Worm (Caenorhabditis elegans) whole organism, L2 larva: Measurements from ENCODE around the gene T01C8.2.

ENCODE experiments used
- C34F6.9 ChIP-seq: fragments of 150-350 bp; optimal IDR thresholded peaks from 2 replicates; lab custom pipeline; 2014; ENCODE audit warnings: missing biosample characterization, missing genetic modification characterization
- F13H6.1 ChIP-seq: sonication (generic microtip); optimal IDR thresholded peaks from 2 replicates; lab custom pipeline; 2016; ENCODE audit warnings: missing genetic modification characterization, missing compliant biosample characterization
- Y55F3AM.14 ChIP-seq: fragments of 200-800 bp; sonication (Bioruptor generic); optimal IDR thresholded peaks from 2 replicates; lab custom pipeline; 2018; ENCODE audit warnings: mild to moderate bottlenecking, missing genetic modification characterization, missing compliant biosample characterization
- alr-1 ChIP-seq: fragments of 150-350 bp; optimal IDR thresholded peaks from 2 replicates; lab custom pipeline; 2014; ENCODE audit warnings: missing biosample characterization, missing genetic modification characterization
- aly-2 ChIP-seq: fragments of 150-350 bp; optimal IDR thresholded peaks from 2 replicates; lab custom pipeline; 2014; ENCODE audit warnings: missing biosample characterization, missing genetic modification characterization
- ama-1 ChIP-seq: fragments of 150-350 bp; optimal IDR thresholded peaks from 2 replicates; lab custom pipeline; 2018; ENCODE audit warnings: inconsistent platforms
- blmp-1 ChIP-seq: sonication (generic microtip); optimal IDR thresholded peaks from 2 replicates; lab custom pipeline; 2017; ENCODE audit warnings: missing genetic modification characterization, mild to moderate bottlenecking, missing compliant biosample characterization, antibody characterized with exemption, moderate library complexity; ENCODE audit not compliant: insufficient read depth
- ceh-16 ChIP-seq: fragments of 150-350 bp; optimal IDR thresholded peaks from 2 replicates; lab custom pipeline; 2014; ENCODE audit warnings: missing biosample characterization, missing genetic modification characterization
- crh-2 ChIP-seq: sonication (generic microtip); optimal IDR thresholded peaks from 2 replicates; lab custom pipeline; 2017; ENCODE audit warnings: missing biosample characterization, missing genetic modification characterization
- dmd-4 ChIP-seq: sonication (generic microtip); optimal IDR thresholded peaks from 2 replicates; lab custom pipeline; 2017; ENCODE audit warnings: missing biosample characterization, missing genetic modification characterization
- egl-27 ChIP-seq: sonication (generic microtip); optimal IDR thresholded peaks from 3 replicates; lab custom pipeline; 2017; ENCODE audit warnings: missing biosample characterization, missing genetic modification reagents, missing genetic modification characterization
- gmeb-1 ChIP-seq: fragments of 150-350 bp; optimal IDR thresholded peaks from 2 replicates; lab custom pipeline; 2014; ENCODE audit warnings: missing biosample characterization, missing genetic modification characterization
- lin-11 ChIP-seq: fragments of 150-350 bp; sonication (generic microtip); optimal IDR thresholded peaks from 2 replicates; lab custom pipeline; 2014; ENCODE audit warnings: missing biosample characterization, missing genetic modification characterization, inconsistent platforms, mixed read lengths
- lin-13 ChIP-seq: fragments of 150-350 bp; optimal IDR thresholded peaks from 2 replicates; lab custom pipeline; 2014; ENCODE audit warnings: missing biosample characterization, missing genetic modification reagents, missing genetic modification characterization
- lsy-2 ChIP-seq, 2 experiments: fragments of 150-350 bp in 1 of 2; sonication (generic microtip) in 1 of 2; optimal IDR thresholded peaks; 2 replicates each; lab custom pipeline; 2014 to 2017; ENCODE audit warnings: missing biosample characterization in 2 of 2, missing genetic modification characterization in 2 of 2
- mbf-1 ChIP-seq: sonication (generic microtip); optimal IDR thresholded peaks from 2 replicates; lab custom pipeline; 2017; ENCODE audit warnings: missing biosample characterization, missing genetic modification characterization
- mdl-1 ChIP-seq, 2 experiments: fragments of 150-350 bp in 1 of 2; sonication (generic microtip) in 1 of 2; optimal IDR thresholded peaks; 2 replicates each; lab custom pipeline; 2017; ENCODE audit warnings: missing biosample characterization in 2 of 2, missing genetic modification characterization in 2 of 2
- nhr-10 ChIP-seq: sonication (generic microtip); optimal IDR thresholded peaks from 2 replicates; lab custom pipeline; 2017; ENCODE audit warnings: missing biosample characterization, missing genetic modification characterization
- nhr-11 ChIP-seq: fragments of 150-350 bp; optimal IDR thresholded peaks from 2 replicates; lab custom pipeline; 2014; ENCODE audit warnings: missing biosample characterization, missing genetic modification characterization
- nhr-129 ChIP-seq: fragments of 150-350 bp; optimal IDR thresholded peaks from 2 replicates; lab custom pipeline; 2014; ENCODE audit warnings: missing biosample characterization, missing genetic modification characterization
- nhr-23 ChIP-seq: fragments of 150-350 bp; optimal IDR thresholded peaks from 2 replicates; lab custom pipeline; 2014; ENCODE audit warnings: missing biosample characterization, missing genetic modification reagents, missing genetic modification characterization
- nhr-25 ChIP-seq: fragments of 150-350 bp; sonication (generic microtip); optimal IDR thresholded peaks from 3 replicates; lab custom pipeline; 2014; ENCODE audit warnings: missing biosample characterization, missing genetic modification characterization
- nhr-6 ChIP-seq: fragments of 150-350 bp; optimal IDR thresholded peaks from 2 replicates; lab custom pipeline; 2014; ENCODE audit warnings: missing biosample characterization, missing genetic modification characterization
- nhr-77 ChIP-seq: fragments of 150-350 bp; optimal IDR thresholded peaks from 2 replicates; lab custom pipeline; 2014; ENCODE audit warnings: missing biosample characterization, missing genetic modification characterization
- peb-1 ChIP-seq: fragments of 150-350 bp; optimal IDR thresholded peaks from 2 replicates; lab custom pipeline; 2014; ENCODE audit warnings: missing biosample characterization, missing genetic modification characterization
- sem-4 ChIP-seq: fragments of 150-350 bp; optimal IDR thresholded peaks from 2 replicates; lab custom pipeline; 2014; ENCODE audit warnings: missing biosample characterization, missing genetic modification reagents, missing genetic modification characterization
- skn-1 ChIP-seq: sonication (generic microtip); optimal IDR thresholded peaks from 2 replicates; lab custom pipeline; 2017; ENCODE audit warnings: missing biosample characterization, missing genetic modification characterization
- sma-3 ChIP-seq: sonication (generic microtip); optimal IDR thresholded peaks from 2 replicates; lab custom pipeline; 2016; ENCODE audit warnings: missing genetic modification reagents, missing genetic modification characterization, missing compliant biosample characterization
- sma-9 ChIP-seq, 2 experiments: fragments of 150-350 bp in 1 of 2; sonication (generic microtip) in 1 of 2; optimal IDR thresholded peaks; 2 replicates each; lab custom pipeline; 2014 to 2016; ENCODE audit warnings: missing genetic modification characterization in 2 of 2, mild to moderate bottlenecking in 1 of 2, missing biosample characterization in 1 of 2, missing compliant biosample characterization in 1 of 2, missing genetic modification reagents in 1 of 2, moderate library complexity in 1 of 2
- unc-39 ChIP-seq: fragments of 150-350 bp; optimal IDR thresholded peaks from 2 replicates; lab custom pipeline; 2014; ENCODE audit warnings: missing biosample characterization, missing genetic modification characterization
- unc-55 ChIP-seq: fragments of 150-350 bp; sonication (generic microtip); optimal IDR thresholded peaks from 3 replicates; lab custom pipeline; 2014; ENCODE audit warnings: missing biosample characterization, missing genetic modification reagents, missing genetic modification characterization
- unc-62 ChIP-seq: fragments of 150-350 bp; optimal IDR thresholded peaks from 2 replicates; lab custom pipeline; 2014; ENCODE audit warnings: missing biosample characterization, missing genetic modification reagents, missing genetic modification characterization
- zag-1 ChIP-seq: fragments of 150-350 bp; optimal IDR thresholded peaks from 2 replicates; lab custom pipeline; 2014; ENCODE audit warnings: missing biosample characterization, missing genetic modification characterization
- ztf-11 ChIP-seq: sonication (generic microtip); optimal IDR thresholded peaks from 2 replicates; lab custom pipeline; 2017; ENCODE audit warnings: missing biosample characterization, missing genetic modification characterization
- ztf-4 ChIP-seq: fragments of 150-350 bp; optimal IDR thresholded peaks from 2 replicates; lab custom pipeline; 2014; ENCODE audit warnings: missing biosample characterization, missing genetic modification characterization

The T01C8.2 gene

ce11 chrX:16786021-16786488 is at the start of gene T01C8.2:
TSS of gene T01C8.2 (plus strand) at chrX:16786438.
- TF ChIP-seq nhr-25 (tag; lab: Kevin White, UChicago) (peak; percentile 60), ama-1 (peak; percentile 13), sma-9 (GFP tag; optimal IDR thresholded peaks at IDR 0.05; lab: Kevin White, UChicago) (peak; percentile 57), sma-9 (tag; optimal IDR thresholded peaks at IDR 0.05; lab: Kevin White, UChicago) (no peak), crh-2 (tag; lab: Kevin White, UChicago) (no peak), nhr-23 (tag; lab: Kevin White, UChicago) (no peak), blmp-1 (tag; lab: Kevin White, UChicago) (peak; percentile 89), skn-1 (tag; lab: Kevin White, UChicago) (no peak), sma-3 (GFP tag; lab: Kevin White, UChicago) (peak; percentile 17), nhr-129 (tag; lab: Kevin White, UChicago) (peak; percentile 60)

ce11 chrX:16737478-16737877 is 48.8 kb upstream of the T01C8.2 start:
- TF ChIP-seq ceh-16 (tag; lab: Kevin White, UChicago): no peak
- TF ChIP-seq sem-4: no peak
- peak in 1 of 2 experiments; percentile 46 for TF ChIP-seq mdl-1 (tag; optimal IDR thresholded peaks at IDR 0.05; lab: Kevin White, UChicago)
- no peak for TF ChIP-seq nhr-10
- TF ChIP-seq lsy-2 (tag; optimal IDR thresholded peaks at IDR 0.05; lab: Kevin White, UChicago): peak in 1 of 2 experiments; percentile 29
- TF ChIP-seq ztf-4: no peak
- TF ChIP-seq nhr-129 (tag; lab: Kevin White, UChicago): peak; percentile 38
- TF ChIP-seq alr-1: no peak
- peak; percentile 41 for TF ChIP-seq C34F6.9 (tag; lab: Kevin White, UChicago)
- TF ChIP-seq nhr-23 (tag; lab: Kevin White, UChicago): no peak
- no peak for TF ChIP-seq aly-2
- no peak for TF ChIP-seq sma-9 (GFP tag; optimal IDR thresholded peaks at IDR 0.05; lab: Kevin White, UChicago)
- no peak for TF ChIP-seq sma-9 (tag; optimal IDR thresholded peaks at IDR 0.05; lab: Kevin White, UChicago)
- TF ChIP-seq unc-62 (GFP tag; lab: Kevin White, UChicago): no peak

- no peak for TF ChIP-seq alr-1
Observed at ce11 chrX:16744940-16745339, 41.3 kb upstream of the T01C8.2 start, which contains the start of gene C10E2.2. TSS of gene C10E2.2 (plus strand) at chrX:16745240.

ce11 chrX:16752196-16752595 is 34.0 kb upstream of the T01C8.2 start:
- TF ChIP-seq lin-11: no peak
- TF ChIP-seq nhr-129 (tag; lab: Kevin White, UChicago): no peak
- no peak for TF ChIP-seq ztf-4
- no peak for TF ChIP-seq nhr-23 (tag; lab: Kevin White, UChicago)
- TF ChIP-seq sma-9 (GFP tag; optimal IDR thresholded peaks at IDR 0.05; lab: Kevin White, UChicago): no peak
- TF ChIP-seq sma-9 (tag; optimal IDR thresholded peaks at IDR 0.05; lab: Kevin White, UChicago): no peak
- TF ChIP-seq ceh-16 (tag; lab: Kevin White, UChicago): no peak

ce11 chrX:16754474-16754873 is 31.8 kb upstream of the T01C8.2 start, which contains the start of gene C10E2.5:
TSS of gene C10E2.5 (minus strand) at chrX:16754574.
- TF ChIP-seq lin-11: no peak
- TF ChIP-seq zag-1: no peak
- no peak for TF ChIP-seq unc-39 (tag; lab: Kevin White, UChicago)
- no peak for TF ChIP-seq dmd-4 (tag; lab: Kevin White, UChicago)
- no peak for TF ChIP-seq gmeb-1 (tag; lab: Kevin White, UChicago)
- TF ChIP-seq nhr-10: no peak
- TF ChIP-seq unc-55: no peak
- no peak for TF ChIP-seq nhr-6
- TF ChIP-seq unc-62 (GFP tag; lab: Kevin White, UChicago): no peak
- TF ChIP-seq ztf-11 (tag; lab: Kevin White, UChicago): no peak
- no peak for TF ChIP-seq nhr-23 (tag; lab: Kevin White, UChicago)
- TF ChIP-seq lin-13 (GFP tag; lab: Kevin White, UChicago): no peak
- no peak for TF ChIP-seq Y55F3AM.14 (GFP tag; lab: Kevin White, UChicago)
- TF ChIP-seq nhr-25 (tag; lab: Kevin White, UChicago): no peak
- TF ChIP-seq crh-2 (tag; lab: Kevin White, UChicago): no peak
- no peak for TF ChIP-seq sma-9 (GFP tag; optimal IDR thresholded peaks at IDR 0.05; lab: Kevin White, UChicago)
- no peak for TF ChIP-seq sma-9 (tag; optimal IDR thresholded peaks at IDR 0.05; lab: Kevin White, UChicago)
- no peak for TF ChIP-seq nhr-77 (tag; lab: Kevin White, UChicago)
- TF ChIP-seq C34F6.9 (tag; lab: Kevin White, UChicago): no peak
- no peak for TF ChIP-seq ztf-4

- no peak for TF ChIP-seq peb-1 (tag; lab: Kevin White, UChicago)
- TF ChIP-seq mbf-1 (tag; lab: Kevin White, UChicago): no peak
- TF ChIP-seq zag-1: no peak
- no peak for TF ChIP-seq nhr-11
- TF ChIP-seq F13H6.1 (tag; lab: Kevin White, UChicago): no peak
- TF ChIP-seq egl-27 (tag; lab: Kevin White, UChicago): no peak
- no peak for TF ChIP-seq sem-4
Observed at ce11 chrX:16762529-16762928, 23.7 kb upstream of the T01C8.2 start, which contains the start of gene C10E2.1. TSS of gene C10E2.1 (plus strand) at chrX:16762829.
